Worm (Caenorhabditis elegans) whole organism, L1 larva: ENCODE measurements around the gene F11D5.6.

Source experiments
- elt-2 ChIP-seq: sonication (generic microtip); optimal IDR thresholded peaks from 2 replicates; lab custom pipeline; 2016; ENCODE audit warnings: missing genetic modification characterization, mild to moderate bottlenecking, inconsistent platforms, missing compliant biosample characterization, missing genetic modification reagents
- elt-3 ChIP-seq, 6 experiments: fragments of 150-350 bp in 1 of 6; sonication (generic microtip); optimal IDR thresholded peaks; 2 replicates each; lab custom pipeline; 2017 to 2018; ENCODE audit warnings: missing biosample characterization in 6 of 6, missing genetic modification characterization in 6 of 6, inconsistent platforms in 1 of 6
- lin-14 ChIP-seq: fragments of 200-800 bp; sonication (Bioruptor generic); optimal IDR thresholded peaks from 2 replicates; lab custom pipeline; 2018; ENCODE audit warnings: mild to moderate bottlenecking, missing genetic modification characterization, moderate library complexity, missing compliant biosample characterization

The F11D5.6 gene

DNA sequence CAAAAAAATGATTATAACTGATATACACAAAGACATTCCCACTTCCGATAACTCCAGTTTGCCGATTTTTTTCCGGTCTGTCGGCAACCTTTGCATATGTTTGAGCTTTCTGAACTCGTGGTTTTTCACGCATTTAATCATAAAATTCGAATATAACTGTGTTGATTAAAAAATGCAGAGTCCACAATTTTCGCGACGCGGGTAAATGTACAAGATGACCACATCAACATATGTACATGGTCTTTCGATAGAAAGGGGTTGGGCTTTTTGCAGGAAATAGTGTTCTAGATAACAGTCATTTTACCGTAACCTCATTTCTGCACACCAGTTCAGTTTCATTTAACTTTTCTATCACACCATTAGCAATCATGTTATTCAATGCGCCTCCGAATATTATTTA, 43.8 kb downstream of the F11D5.6 start, which contains the start of gene K09C4.5:
TSS of gene K09C4.5 (plus strand) at position 326 of the 400 bp plus-strand sequence.
- TF ChIP-seq elt-2, result peak; percentile 26
- TF ChIP-seq elt-3 (tag; optimal IDR thresholded peaks at IDR 0.05; lab: Kevin White, UChicago), result no peak
- TF ChIP-seq, all 84 proteins: peak for 1

DNA sequence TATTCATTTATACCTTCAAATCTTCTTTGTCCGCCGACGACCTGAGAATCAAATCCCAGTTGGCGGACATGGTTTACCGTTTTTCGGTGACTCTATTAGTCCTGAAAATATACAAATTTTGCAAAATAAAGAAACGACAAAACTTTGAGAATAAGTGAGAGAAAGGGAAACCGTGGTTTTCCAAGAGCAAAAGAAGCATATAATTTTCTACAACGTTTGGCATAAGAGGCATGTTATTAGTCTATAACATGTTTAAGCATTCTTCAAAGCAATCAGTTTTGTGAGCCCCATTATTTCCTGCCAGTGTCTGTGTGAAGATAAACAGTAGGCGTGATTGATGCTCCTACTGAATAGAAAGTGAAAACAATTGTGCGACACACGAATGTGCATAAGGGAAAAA, 45.9 kb downstream of the F11D5.6 start, which contains the start of gene K09C4.10:
TSS of gene K09C4.10 (minus strand) at position 101 of the 400 bp plus-strand sequence.
- TF ChIP-seq lin-14 (GFP tag; lab: Kevin White, UChicago), result no peak
